Worm (Caenorhabditis elegans) whole organism, mixed stage, embryonic: ENCODE measurements around the gene srh-72.
"Not testable (repeated sequence)": the region's sequence is repeated elsewhere in the genome, so short reads cannot be mapped to it uniquely, and the experiment has no call there.

ENCODE experiments used
- M03D4.4 ChIP-seq: sonication (generic microtip); optimal IDR thresholded peaks from 2 replicates; lab custom pipeline; 2017; ENCODE audit warnings: mild to moderate bottlenecking, missing genetic modification characterization, missing compliant biosample characterization
- lin-13 ChIP-seq: fragments of 150-350 bp; optimal IDR thresholded peaks from 2 replicates; lab custom pipeline; 2014; ENCODE audit warnings: missing biosample characterization, missing genetic modification characterization
- mls-2 ChIP-seq: sonication (generic microtip); optimal IDR thresholded peaks from 2 replicates; lab custom pipeline; 2016; ENCODE audit warnings: mild to moderate bottlenecking, missing genetic modification characterization, moderate library complexity, missing compliant biosample characterization
- nhr-12 ChIP-seq: fragments of 150-350 bp; optimal IDR thresholded peaks from 2 replicates; lab custom pipeline; 2014; ENCODE audit warnings: missing biosample characterization, missing genetic modification characterization
- pha-4 ChIP-seq: fragments of 150-350 bp; optimal IDR thresholded peaks from 2 replicates; lab custom pipeline; 2018; ENCODE audit warnings: missing biosample characterization, missing genetic modification reagents, missing genetic modification characterization
- snpc-4 ChIP-seq: fragments of 150-350 bp; optimal IDR thresholded peaks from 2 replicates; lab custom pipeline; 2014; ENCODE audit warnings: missing biosample characterization, missing genetic modification characterization
- unc-62 ChIP-seq: fragments of 150-350 bp; optimal IDR thresholded peaks from 2 replicates; lab custom pipeline; 2014; ENCODE audit warnings: missing biosample characterization, missing genetic modification reagents, missing genetic modification characterization
- zip-8 ChIP-seq: fragments of 150-350 bp; optimal IDR thresholded peaks from 2 replicates; lab custom pipeline; 2014; ENCODE audit warnings: missing biosample characterization, missing genetic modification characterization

- TF ChIP-seq M03D4.4 (tag; lab: Kevin White, UChicago); unc-62; snpc-4; zip-8 (tag; lab: Kevin White, UChicago); pha-4 (tag; lab: Kevin White, UChicago); mls-2 (tag; lab: Kevin White, UChicago); nhr-12 (tag; lab: Kevin White, UChicago); lin-13 (tag; lab: Kevin White, UChicago): not testable (repeated sequence)
Measured at ce11 chrII:1633490-1633889, 6.9 kb downstream of the srh-72 start, which contains the start of gene C08E3.1.
